Worm (Caenorhabditis elegans): ENCODE data around the gene F52E4.5.

F52E4.5 gene

DNA sequence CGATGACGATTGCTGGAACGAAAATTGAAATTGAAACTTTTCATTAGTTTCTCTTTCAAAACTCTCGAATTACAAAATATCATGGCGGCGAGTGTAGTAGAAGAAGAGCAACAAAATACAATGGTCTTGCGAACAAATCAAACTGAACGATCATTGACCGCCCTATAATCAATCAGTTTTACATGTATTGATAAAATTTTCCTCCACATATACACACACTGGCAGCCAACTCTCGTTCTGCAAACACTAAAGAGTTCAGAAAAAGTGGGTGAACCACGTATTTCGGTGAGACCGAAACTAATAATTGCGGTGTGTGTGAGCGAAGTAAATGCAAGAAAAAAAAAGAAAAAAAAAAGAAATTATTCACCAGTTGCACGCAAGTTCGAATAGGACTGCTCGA lies 39.9 kb downstream of the F52E4.5 start:
- TF ChIP-seq ceh-36 (tag; optimal IDR thresholded peaks at IDR 0.05), result no peak
- TF ChIP-seq ets-7 (tag; optimal IDR thresholded peaks at IDR 0.05), result no peak
- TF ChIP-seq hmbx-1 (tag; optimal IDR thresholded peaks at IDR 0.05), result no peak
- no peak for TF ChIP-seq tra-4 (tag; optimal IDR thresholded peaks at IDR 0.05)
- no peak for TF ChIP-seq ama-1 (optimal IDR thresholded peaks at IDR 0.05)
- TF ChIP-seq flt-1 (GFP tag; IDR thresholded peaks at IDR 0.05), result no peak
- no peak for TF ChIP-seq B0310.2 (tag; optimal IDR thresholded peaks at IDR 0.05)
- no peak for TF ChIP-seq hmg-4 (GFP tag; optimal IDR thresholded peaks at IDR 0.05)

DNA sequence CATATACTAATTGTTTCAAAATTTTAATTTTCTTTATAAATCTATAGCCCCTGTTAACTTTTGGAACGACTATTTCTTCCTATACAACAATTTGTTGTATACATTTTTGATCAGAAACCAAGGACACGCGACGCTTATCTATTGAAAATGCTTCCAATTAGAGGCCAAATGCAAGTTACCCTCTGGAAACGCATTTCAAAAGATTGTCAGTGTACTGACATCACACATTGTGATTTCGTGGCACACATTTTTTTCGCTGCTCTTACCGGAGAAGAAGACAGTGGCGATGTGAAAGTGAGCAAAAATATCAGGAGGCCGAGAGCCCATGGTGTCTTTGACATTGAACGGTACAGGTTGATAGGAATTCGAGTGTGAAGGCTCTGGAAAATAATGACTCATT lies 41.7 kb downstream of the F52E4.5 start, which contains the start of gene cnnm-3:
cnnm-3 (minus strand) TSS at position 382 of the 400 bp plus-strand sequence.
- TF ChIP-seq tbx-11 (GFP tag; IDR thresholded peaks at IDR 0.05) (no peak), ceh-13 (GFP tag; optimal IDR thresholded peaks at IDR 0.05) (no peak), sea-1 (GFP tag; conservative IDR thresholded peaks at IDR 0.05) (no peak), tbx-37 (GFP tag; conservative IDR thresholded peaks at IDR 0.05) (no peak), aly-1 (tag; optimal IDR thresholded peaks at IDR 0.05) (no peak), ets-7 (tag; optimal IDR thresholded peaks at IDR 0.05) (no peak), flt-1 (GFP tag; IDR thresholded peaks at IDR 0.05) (no peak), hmbx-1 (tag; optimal IDR thresholded peaks at IDR 0.05) (no peak), hmg-4 (GFP tag; optimal IDR thresholded peaks at IDR 0.05) (no peak), hnd-1 (tag; optimal IDR thresholded peaks at IDR 0.05) (no peak), F13C5.2 (tag; optimal IDR thresholded peaks at IDR 0.05) (no peak), scrt-1 (GFP tag; IDR thresholded peaks at IDR 0.05) (no peak), B0310.2 (tag; optimal IDR thresholded peaks at IDR 0.05) (no peak), tra-4 (tag; optimal IDR thresholded peaks at IDR 0.05) (no peak), ceh-36 (tag; optimal IDR thresholded peaks at IDR 0.05) (no peak), ama-1 (optimal IDR thresholded peaks at IDR 0.05) (no peak), pes-1 (GFP tag; IDR thresholded peaks at IDR 0.05) (no peak)

DNA sequence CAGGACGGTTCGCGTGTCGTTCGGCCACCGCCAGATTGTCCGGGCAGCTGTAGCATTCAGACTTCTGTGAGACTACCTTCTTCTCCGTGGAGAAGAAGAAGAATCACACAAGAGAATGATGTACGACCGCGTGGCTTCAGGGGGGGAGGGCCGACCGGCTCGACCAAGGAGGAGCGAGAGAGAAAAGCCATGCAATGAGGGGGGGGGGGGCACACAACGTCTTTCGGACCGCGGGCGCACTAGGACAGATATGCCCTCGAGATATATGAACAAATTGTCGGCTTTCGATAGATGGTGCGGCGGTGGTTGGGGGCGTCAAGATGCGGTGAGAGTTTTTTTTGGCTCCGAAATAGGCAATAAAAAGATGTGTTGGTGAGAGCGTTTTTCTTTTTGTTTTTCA lies 46.5 kb downstream of the F52E4.5 start:
- TF ChIP-seq hmg-4 (GFP tag; optimal IDR thresholded peaks at IDR 0.05) (peak; percentile 50), F13C5.2 (tag; optimal IDR thresholded peaks at IDR 0.05) (no peak)

DNA sequence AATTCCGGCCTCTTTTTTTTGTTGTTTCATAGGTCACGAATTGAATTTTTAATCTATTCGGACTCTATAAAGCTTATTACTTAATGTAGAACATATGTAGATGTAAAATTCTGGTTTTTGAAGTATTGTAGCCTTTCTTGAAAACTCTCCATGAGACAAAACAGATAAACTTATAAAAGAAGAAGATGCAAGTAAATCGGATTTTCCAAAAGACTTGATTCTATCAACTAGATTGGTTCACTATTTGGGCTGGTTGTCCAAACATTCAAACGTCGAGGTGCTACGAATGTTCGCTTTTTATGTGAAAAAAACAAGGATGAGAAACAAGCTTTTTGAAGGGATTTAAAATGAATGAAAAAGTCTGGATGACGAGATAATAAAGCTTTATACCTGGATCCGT lies 47.1 kb downstream of the F52E4.5 start:
- TF ChIP-seq ets-7 (tag; optimal IDR thresholded peaks at IDR 0.05), result no peak
- TF ChIP-seq tra-4 (tag; optimal IDR thresholded peaks at IDR 0.05), result no peak
- TF ChIP-seq tbx-11 (GFP tag; IDR thresholded peaks at IDR 0.05), result no peak
- TF ChIP-seq hmg-4 (GFP tag; optimal IDR thresholded peaks at IDR 0.05), result no peak
- TF ChIP-seq pes-1 (GFP tag; IDR thresholded peaks at IDR 0.05), result no peak
- TF ChIP-seq B0310.2 (tag; optimal IDR thresholded peaks at IDR 0.05), result no peak
- no peak for TF ChIP-seq aly-1 (tag; optimal IDR thresholded peaks at IDR 0.05)
- TF ChIP-seq ceh-13 (GFP tag; optimal IDR thresholded peaks at IDR 0.05), result no peak
- TF ChIP-seq sea-1 (GFP tag; conservative IDR thresholded peaks at IDR 0.05), result no peak
- TF ChIP-seq ama-1 (optimal IDR thresholded peaks at IDR 0.05), result no peak
- no peak for TF ChIP-seq scrt-1 (GFP tag; IDR thresholded peaks at IDR 0.05)
- TF ChIP-seq tbx-37 (GFP tag; conservative IDR thresholded peaks at IDR 0.05), result no peak
- no peak for TF ChIP-seq flt-1 (GFP tag; IDR thresholded peaks at IDR 0.05)
- TF ChIP-seq hmbx-1 (tag; optimal IDR thresholded peaks at IDR 0.05), result no peak

DNA sequence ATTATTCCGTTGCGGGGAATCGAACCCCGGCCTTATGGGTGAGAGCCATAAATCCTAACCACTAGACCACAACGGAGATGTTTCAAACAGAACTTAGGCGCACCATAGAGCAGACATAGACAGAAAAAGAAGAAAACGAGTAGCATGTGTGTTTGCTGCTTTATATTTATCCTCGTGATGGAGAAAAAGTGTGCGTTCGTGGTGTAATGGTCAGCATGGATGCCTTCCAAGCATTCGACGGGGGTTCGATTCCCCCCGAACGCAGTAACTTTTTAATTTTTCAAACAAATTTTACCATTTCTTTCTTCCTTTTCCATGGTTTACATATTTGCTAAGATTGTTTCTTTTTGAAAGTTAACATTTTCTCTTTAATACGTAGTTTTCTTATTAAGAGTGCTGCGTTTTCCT lies 51.2 kb downstream of the F52E4.5 start:
- TF ChIP-seq tbx-11 (GFP tag; IDR thresholded peaks at IDR 0.05) (peak; percentile 96), sea-1 (GFP tag; conservative IDR thresholded peaks at IDR 0.05) (peak; percentile 98), tbx-37 (GFP tag; conservative IDR thresholded peaks at IDR 0.05) (peak; percentile 91), B0310.2 (tag; optimal IDR thresholded peaks at IDR 0.05) (peak; percentile 84), pes-1 (GFP tag; IDR thresholded peaks at IDR 0.05) (peak; percentile 94), ceh-36 (tag; optimal IDR thresholded peaks at IDR 0.05) (peak; percentile 88), ets-7 (tag; optimal IDR thresholded peaks at IDR 0.05) (peak; percentile 91), ama-1 (optimal IDR thresholded peaks at IDR 0.05) (no peak), aly-1 (tag; optimal IDR thresholded peaks at IDR 0.05) (peak; percentile 89), tra-4 (tag; optimal IDR thresholded peaks at IDR 0.05) (peak; percentile 77), F13C5.2 (tag; optimal IDR thresholded peaks at IDR 0.05) (peak; percentile 98), hmg-4 (GFP tag; optimal IDR thresholded peaks at IDR 0.05) (peak; percentile 90), flt-1 (GFP tag; IDR thresholded peaks at IDR 0.05) (peak; percentile 94), hmbx-1 (tag; optimal IDR thresholded peaks at IDR 0.05) (peak; percentile 86), scrt-1 (GFP tag; IDR thresholded peaks at IDR 0.05) (peak; percentile 95), ceh-13 (GFP tag; optimal IDR thresholded peaks at IDR 0.05) (peak; percentile 85), hnd-1 (tag; optimal IDR thresholded peaks at IDR 0.05) (peak; percentile 92)
